Fruit fly (Drosophila melanogaster) whole organism, wandering third instar larva: ENCODE measurements around the gene Tdrd3.
A peak's percentile ranks its signal among the peaks of the same experiment; 100 is the strongest.

Experiments
- Abd-B ChIP-seq: fragments of >200 bp; optimal IDR thresholded peaks from 2 replicates; lab custom pipeline; 2017; ENCODE audit warnings: missing biosample characterization, missing genetic modification characterization
- CG32264 ChIP-seq: fragments of 200-800 bp; sonication (Bioruptor generic); optimal IDR thresholded peaks from 2 replicates; lab custom pipeline; 2016; ENCODE audit warnings: missing biosample characterization, missing genetic modification characterization
- CG9705 ChIP-seq: fragments of 200-800 bp; sonication (Bioruptor generic); optimal IDR thresholded peaks from 2 replicates; lab custom pipeline; 2018; ENCODE audit warnings: missing biosample characterization, mild to moderate bottlenecking, missing genetic modification characterization
- Dfd ChIP-seq: fragments of >200 bp; optimal IDR thresholded peaks from 2 replicates; lab custom pipeline; 2017; ENCODE audit warnings: missing biosample characterization, missing genetic modification characterization
- Dif ChIP-seq: fragments of 200-275, 200-300 bp; sonication (Bioruptor generic); optimal IDR thresholded peaks from 2 replicates; lab custom pipeline; 2018; ENCODE audit warnings: missing biosample characterization, missing genetic modification characterization; ENCODE audit not compliant: partially characterized antibody
- GATAd ChIP-seq: sonication (Bioruptor generic); optimal IDR thresholded peaks from 2 replicates; lab custom pipeline; 2016; ENCODE audit warnings: missing biosample characterization, missing genetic modification characterization
- HLH106 ChIP-seq: fragments of 200-800 bp; optimal IDR thresholded peaks from 3 replicates; lab custom pipeline; 2019; ENCODE audit warnings: missing biosample characterization, mild to moderate bottlenecking, missing genetic modification characterization, moderate library complexity
- Hnf4 ChIP-seq: fragments of 200-800 bp; sonication (Bioruptor generic); optimal IDR thresholded peaks from 2 replicates; lab custom pipeline; 2016; ENCODE audit warnings: missing biosample characterization, mild to moderate bottlenecking, missing genetic modification characterization
- Hr78 ChIP-seq: fragments of >200 bp; optimal IDR thresholded peaks from 2 replicates; lab custom pipeline; 2017; ENCODE audit warnings: missing biosample characterization, missing genetic modification characterization
- Hr83 ChIP-seq: fragments of 200-300 bp; sonication (Bioruptor generic); optimal IDR thresholded peaks from 2 replicates; lab custom pipeline; 2016; ENCODE audit warnings: missing biosample characterization, mild to moderate bottlenecking, missing genetic modification characterization, moderate library complexity; ENCODE audit not compliant: poor library complexity, severe bottlenecking
- Jra ChIP-seq: sonication (Bioruptor generic); optimal IDR thresholded peaks from 2 replicates; lab custom pipeline; 2016; ENCODE audit warnings: missing biosample characterization, missing genetic modification characterization
- Mio ChIP-seq: sonication (Bioruptor generic); optimal IDR thresholded peaks from 2 replicates; lab custom pipeline; 2016; ENCODE audit warnings: missing biosample characterization, missing genetic modification characterization
- Myc ChIP-seq: fragments of >200 bp; optimal IDR thresholded peaks from 2 replicates; lab custom pipeline; 2017
- N ChIP-seq: fragments of >200 bp; optimal IDR thresholded peaks from 2 replicates; lab custom pipeline; 2018; ENCODE audit warnings: missing biosample characterization, missing external identifiers, missing genetic modification characterization
- OdsH ChIP-seq: fragments of 200-800 bp; sonication (Bioruptor generic); optimal IDR thresholded peaks from 2 replicates; lab custom pipeline; 2016; ENCODE audit warnings: missing biosample characterization, mild to moderate bottlenecking, missing genetic modification characterization
- Rel ChIP-seq, 2 experiments: fragments of 200-800 bp; sonication (Bioruptor generic) in 1 of 2; optimal IDR thresholded peaks; 2 replicates in 1 of 2; 3 replicates in 1 of 2; lab custom pipeline; 2016 to 2019; ENCODE audit warnings: mild to moderate bottlenecking in 2 of 2, missing biosample characterization in 2 of 2, missing genetic modification characterization in 2 of 2, moderate library complexity in 1 of 2
- Sp1 ChIP-seq: fragments of 200-800 bp; sonication (Bioruptor generic); optimal IDR thresholded peaks from 3 replicates; lab custom pipeline; 2019; ENCODE audit warnings: missing biosample characterization, mild to moderate bottlenecking, missing genetic modification characterization, moderate library complexity
- Vsx2 ChIP-seq: fragments of 200-300, 225-300 bp; sonication (Bioruptor generic); optimal IDR thresholded peaks from 2 replicates; lab custom pipeline; 2018; ENCODE audit warnings: missing biosample characterization, missing genetic modification characterization; ENCODE audit not compliant: partially characterized antibody
- br ChIP-seq: fragments of 200-800 bp; sonication (Bioruptor generic); optimal IDR thresholded peaks from 2 replicates; lab custom pipeline; 2016; ENCODE audit warnings: missing biosample characterization, missing genetic modification characterization
- brk ChIP-seq: fragments of 200-800 bp; sonication (Bioruptor generic); optimal IDR thresholded peaks from 2 replicates; lab custom pipeline; 2016; ENCODE audit warnings: missing biosample characterization, mild to moderate bottlenecking, missing genetic modification characterization
- dl ChIP-seq, 2 experiments: fragments of 175-275, 200-275 bp in 1 of 2; fragments of 200-275 bp in 1 of 2; sonication (Bioruptor generic); optimal IDR thresholded peaks; lab custom pipeline; 2018; ENCODE audit warnings: mild to moderate bottlenecking in 2 of 2, missing biosample characterization in 2 of 2, missing genetic modification characterization in 2 of 2, moderate library complexity in 2 of 2; ENCODE audit not compliant: partially characterized antibody in 2 of 2, insufficient read depth in 1 of 2
- dmrt93B ChIP-seq: fragments of 200-800 bp; sonication (Bioruptor generic); optimal IDR thresholded peaks from 2 replicates; lab custom pipeline; 2018; ENCODE audit warnings: missing biosample characterization, mild to moderate bottlenecking, missing genetic modification characterization
- dsf ChIP-seq: sonication (Bioruptor generic); optimal IDR thresholded peaks from 2 replicates; lab custom pipeline; 2016; ENCODE audit warnings: missing biosample characterization, missing genetic modification characterization, borderline replicate concordance
- ey ChIP-seq: fragments of 200-800 bp; sonication (Bioruptor generic); optimal IDR thresholded peaks from 2 replicates; lab custom pipeline; 2016; ENCODE audit warnings: missing biosample characterization, missing genetic modification characterization
- foxo ChIP-seq, 2 experiments: fragments of 200-800 bp; sonication (Bioruptor generic); optimal IDR thresholded peaks; 2 replicates in 1 of 2; 3 replicates in 1 of 2; lab custom pipeline; 2016 to 2017; ENCODE audit warnings: missing biosample characterization in 2 of 2, missing genetic modification characterization in 2 of 2
- fru ChIP-seq: fragments of 200-800 bp; sonication (Bioruptor generic); optimal IDR thresholded peaks from 3 replicates; lab custom pipeline; 2016; ENCODE audit warnings: missing biosample characterization, mild to moderate bottlenecking, missing genetic modification characterization
- h ChIP-seq: fragments of 200-800 bp; sonication (Bioruptor generic); optimal IDR thresholded peaks from 3 replicates; lab custom pipeline; 2016; ENCODE audit warnings: missing biosample characterization, mild to moderate bottlenecking, missing genetic modification characterization
- jim ChIP-seq: fragments of 175-275, 200-325 bp; sonication (Bioruptor generic); optimal IDR thresholded peaks from 2 replicates; lab custom pipeline; 2016; ENCODE audit warnings: missing biosample characterization, mild to moderate bottlenecking, missing genetic modification characterization
- lola ChIP-seq: fragments of >200 bp; optimal IDR thresholded peaks from 2 replicates; lab custom pipeline; 2017; ENCODE audit warnings: missing biosample characterization, missing genetic modification characterization
- pan ChIP-seq: fragments of >200 bp; optimal IDR thresholded peaks from 2 replicates; lab custom pipeline; 2017
- psq ChIP-seq: fragments of 200-800 bp; sonication (Bioruptor generic); optimal IDR thresholded peaks from 3 replicates; lab custom pipeline; 2017; ENCODE audit warnings: missing biosample characterization, mild to moderate bottlenecking, missing genetic modification characterization, moderate library complexity
- rgr ChIP-seq: fragments of 200-800 bp; sonication (Bioruptor generic); optimal IDR thresholded peaks from 3 replicates; lab custom pipeline; 2016; ENCODE audit warnings: missing biosample characterization, mild to moderate bottlenecking, missing genetic modification characterization
- sage ChIP-seq: fragments of 200-800 bp; sonication (Bioruptor generic); optimal IDR thresholded peaks from 2 replicates; lab custom pipeline; 2016; ENCODE audit warnings: missing biosample characterization, mild to moderate bottlenecking, missing genetic modification characterization
- sv ChIP-seq: fragments of 200-800 bp; sonication (Bioruptor generic); optimal IDR thresholded peaks from 3 replicates; lab custom pipeline; 2016; ENCODE audit warnings: missing biosample characterization, missing genetic modification characterization
- tai ChIP-seq: sonication (Bioruptor generic); optimal IDR thresholded peaks from 2 replicates; lab custom pipeline; 2016; ENCODE audit warnings: missing biosample characterization, missing genetic modification characterization
- usp ChIP-seq: fragments of >200 bp; optimal IDR thresholded peaks from 2 replicates; lab custom pipeline; 2017; ENCODE audit warnings: missing biosample characterization, missing genetic modification characterization
- woc ChIP-seq: sonication (Bioruptor generic); optimal IDR thresholded peaks from 2 replicates; lab custom pipeline; 2016; ENCODE audit warnings: missing biosample characterization, mild to moderate bottlenecking, missing genetic modification characterization

Gene Tdrd3

dm6 chr3L:14759984-14760626 lies 26.5 kb upstream of the Tdrd3 start:
- TF ChIP-seq Sp1 (GFP tag; lab: Kevin White, UChicago): peak; percentile 22
- TF ChIP-seq Vsx2 (GFP tag; lab: Kevin White, UChicago): no peak
- peak; percentile 47 for TF ChIP-seq br (GFP tag; lab: Kevin White, UChicago)
- TF ChIP-seq Hr83 (GFP tag; lab: Kevin White, UChicago): peak; percentile 35
- TF ChIP-seq ey: peak; percentile 49
- peak; percentile 49 for TF ChIP-seq Jra
- peak; percentile 76 to 85 for TF ChIP-seq dl (GFP tag; optimal IDR thresholded peaks at IDR 0.05; lab: Kevin White, UChicago; ENCODE audit: insufficient read depth in 1 of 2, partially characterized antibody in 2 of 2)
- peak; percentile 34 for TF ChIP-seq h (GFP tag; lab: Kevin White, UChicago)
- TF ChIP-seq sv: peak; percentile 68
- TF ChIP-seq Hnf4 (GFP tag; lab: Kevin White, UChicago): peak; percentile 27
- TF ChIP-seq sage (GFP tag; lab: Kevin White, UChicago): peak; percentile 13
- peak; percentile 37 for TF ChIP-seq rgr
- TF ChIP-seq lola (GFP tag; lab: Kevin White, UChicago): no peak
- TF ChIP-seq Myc: no peak
- TF ChIP-seq tai (GFP tag; lab: Kevin White, UChicago): peak; percentile 52
- TF ChIP-seq Dif (GFP tag; lab: Kevin White, UChicago): peak; percentile 91
- TF ChIP-seq foxo (GFP tag; optimal IDR thresholded peaks at IDR 0.05; lab: Kevin White, UChicago): peak in 1 of 2 experiments; percentile 54
- peak; percentile 57 for TF ChIP-seq fru (GFP tag; lab: Kevin White, UChicago)
- no peak for TF ChIP-seq woc (GFP tag; lab: Kevin White, UChicago)
- TF ChIP-seq, all 38 proteins: peak for 15

dm6 chr3L:14760949-14761348 lies 25.6 kb upstream of the Tdrd3 start, which contains the start of gene Trl:
TSS of gene Trl (minus strand) at chr3L:14761049.
- no peak for TF ChIP-seq CG32264 (GFP tag; lab: Kevin White, UChicago)
- no peak for TF ChIP-seq tai (GFP tag; lab: Kevin White, UChicago)
- TF ChIP-seq dl (GFP tag; optimal IDR thresholded peaks at IDR 0.05; lab: Kevin White, UChicago; ENCODE audit: insufficient read depth in 1 of 2, partially characterized antibody in 2 of 2): no peak
- TF ChIP-seq sv: no peak
- no peak for TF ChIP-seq Sp1 (GFP tag; lab: Kevin White, UChicago)
- TF ChIP-seq Jra: no peak
- no peak for TF ChIP-seq Dfd
- no peak for TF ChIP-seq jim (GFP tag; lab: Kevin White, UChicago)

- TF ChIP-seq Myc (no peak), tai (GFP tag; lab: Kevin White, UChicago) (no peak), woc (GFP tag; lab: Kevin White, UChicago) (peak; percentile 9), br (GFP tag; lab: Kevin White, UChicago) (peak; percentile 59), CG32264 (GFP tag; lab: Kevin White, UChicago) (no peak), Abd-B (GFP tag; lab: Kevin White, UChicago) (no peak), CG9705 (GFP tag; lab: Kevin White, UChicago) (peak; percentile 27), dsf (GFP tag; lab: Kevin White, UChicago) (no peak), Vsx2 (GFP tag; lab: Kevin White, UChicago) (no peak), jim (GFP tag; lab: Kevin White, UChicago) (peak; percentile 32), ey (peak; percentile 31), OdsH (GFP tag; lab: Kevin White, UChicago) (peak; percentile 70), N (no peak), Hnf4 (GFP tag; lab: Kevin White, UChicago) (no peak), Dfd (no peak), fru (GFP tag; lab: Kevin White, UChicago) (no peak), foxo (GFP tag; optimal IDR thresholded peaks at IDR 0.05; lab: Kevin White, UChicago) (peak in 1 of 2 experiments; percentile 50), Rel (GFP tag; optimal IDR thresholded peaks at IDR 0.05; lab: Kevin White, UChicago) (no peak), Rel (tag; optimal IDR thresholded peaks at IDR 0.05; lab: Kevin White, UChicago) (peak; percentile 91), usp (no peak), Hr78 (no peak), Hr83 (GFP tag; lab: Kevin White, UChicago) (peak; percentile 66), sv (peak; percentile 43), GATAd (peak; percentile 32), lola (GFP tag; lab: Kevin White, UChicago) (no peak), dmrt93B (GFP tag; lab: Kevin White, UChicago) (no peak), rgr (peak; percentile 51), pan (lab: Kevin White, UChicago) (no peak), Dif (GFP tag; lab: Kevin White, UChicago) (no peak), HLH106 (tag; lab: Kevin White, UChicago) (no peak), sage (GFP tag; lab: Kevin White, UChicago) (no peak), dl (GFP tag; optimal IDR thresholded peaks at IDR 0.05; lab: Kevin White, UChicago; ENCODE audit: insufficient read depth in 1 of 2, partially characterized antibody in 2 of 2) (no peak), Sp1 (GFP tag; lab: Kevin White, UChicago) (no peak), h (GFP tag; lab: Kevin White, UChicago) (peak; percentile 79), psq (GFP tag; lab: Kevin White, UChicago) (peak; percentile 50), brk (GFP tag; lab: Kevin White, UChicago) (no peak), Mio (no peak), Jra (peak; percentile 63)
Measured at dm6 chr3L:14761837-14762785, 24.5 kb upstream of the Tdrd3 start, which contains the start of the genes Tsen34 and Mgat4a. TSS of gene Tsen34 (minus strand) at chr3L:14761844. TSS of gene Mgat4a (plus strand) at chr3L:14762028.
